Fruit fly (Drosophila melanogaster): ENCODE measurements around the gene Eig71Ea.

Gene Eig71Ea

DNA sequence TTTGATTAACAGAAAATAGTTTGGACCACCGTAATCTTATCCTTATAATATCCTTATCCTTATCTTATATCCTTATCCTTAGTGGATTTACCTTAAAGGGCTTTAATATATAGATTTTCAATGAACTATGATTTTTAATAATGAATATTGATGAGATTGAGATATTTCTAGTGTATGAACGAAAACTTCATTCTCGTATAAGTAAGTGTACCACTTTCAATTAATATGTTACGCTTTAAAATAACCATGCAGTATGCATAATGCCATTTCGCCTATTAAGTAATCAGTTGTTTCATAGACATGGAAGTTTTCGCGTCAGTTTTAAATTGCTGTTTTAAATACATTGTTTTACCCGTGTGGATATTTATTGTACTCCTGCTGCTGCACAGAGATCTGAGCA is 30.0 kb upstream of the Eig71Ea start, which contains the start of gene CG7304:
TSS of gene CG7304 (plus strand) at position 301 of the 400 bp plus-strand sequence.
- TF ChIP-seq Crg-1 (GFP tag; optimal IDR thresholded peaks at IDR 0.05): no peak
- no peak for TF ChIP-seq kay (GFP tag; ENCODE audit: borderline replicate concordance)
- no peak for TF ChIP-seq CG12768 (GFP tag; optimal IDR thresholded peaks at IDR 0.05)
- TF ChIP-seq CG7101 (tag; optimal IDR thresholded peaks at IDR 0.05): no peak
- TF ChIP-seq cnc (optimal IDR thresholded peaks at IDR 0.05): no peak
- TF ChIP-seq Clk (GFP tag; optimal IDR thresholded peaks at IDR 0.05): no peak
- TF ChIP-seq Mnt (GFP tag; optimal IDR thresholded peaks at IDR 0.05): no peak
- no peak for TF ChIP-seq cic (GFP tag; optimal IDR thresholded peaks at IDR 0.05)
- no peak for TF ChIP-seq CG33017 (tag; optimal IDR thresholded peaks at IDR 0.05)
- TF ChIP-seq CG14711 (tag; optimal IDR thresholded peaks at IDR 0.05): no peak
- no peak for TF ChIP-seq ovo (GFP tag; optimal IDR thresholded peaks at IDR 0.05)

dm6 chr3L:15678284-15678683 is 28.8 kb upstream of the Eig71Ea start:
- TF ChIP-seq CG7045 (GFP tag; optimal IDR thresholded peaks at IDR 0.05) (no peak), Crg-1 (GFP tag; optimal IDR thresholded peaks at IDR 0.05) (no peak), CG7101 (tag; optimal IDR thresholded peaks at IDR 0.05) (no peak), Mnt (GFP tag; optimal IDR thresholded peaks at IDR 0.05) (no peak), CG11617 (GFP tag; optimal IDR thresholded peaks at IDR 0.05) (no peak), tj (GFP tag; optimal IDR thresholded peaks at IDR 0.05) (no peak), CG12768 (GFP tag; optimal IDR thresholded peaks at IDR 0.05) (no peak), bab1 (GFP tag; optimal IDR thresholded peaks at IDR 0.05) (no peak), toe (GFP tag; optimal IDR thresholded peaks at IDR 0.05) (no peak), CG5204 (GFP tag; optimal IDR thresholded peaks at IDR 0.05) (no peak), CG33017 (tag; optimal IDR thresholded peaks at IDR 0.05) (no peak), kay (GFP tag; ENCODE audit: borderline replicate concordance) (no peak), Clk (GFP tag; optimal IDR thresholded peaks at IDR 0.05) (no peak), Hr96 (GFP tag; optimal IDR thresholded peaks at IDR 0.05) (no peak), CG1620 (GFP tag; optimal IDR thresholded peaks at IDR 0.05) (no peak), pad (GFP tag; optimal IDR thresholded peaks at IDR 0.05) (no peak)

- no peak for TF ChIP-seq CG7101 (tag; optimal IDR thresholded peaks at IDR 0.05)
- TF ChIP-seq CG33017 (tag; optimal IDR thresholded peaks at IDR 0.05): no peak
- TF ChIP-seq bab1 (GFP tag; optimal IDR thresholded peaks at IDR 0.05): no peak
- TF ChIP-seq CG14711 (tag; optimal IDR thresholded peaks at IDR 0.05): no peak
- no peak for TF ChIP-seq tj (GFP tag; optimal IDR thresholded peaks at IDR 0.05)
- TF ChIP-seq CG5204 (GFP tag; optimal IDR thresholded peaks at IDR 0.05): no peak
- no peak for TF ChIP-seq pad (GFP tag; optimal IDR thresholded peaks at IDR 0.05)
- TF ChIP-seq Hr96 (GFP tag; optimal IDR thresholded peaks at IDR 0.05): no peak
- no peak for TF ChIP-seq kay (GFP tag; ENCODE audit: borderline replicate concordance)
- no peak for TF ChIP-seq cnc (optimal IDR thresholded peaks at IDR 0.05)
- TF ChIP-seq Mnt (GFP tag; optimal IDR thresholded peaks at IDR 0.05): no peak
- TF ChIP-seq CG1620 (GFP tag; optimal IDR thresholded peaks at IDR 0.05): no peak
- no peak for TF ChIP-seq CG11617 (GFP tag; optimal IDR thresholded peaks at IDR 0.05)
Observed at dm6 chr3L:15677662-15678061, 28.2 kb upstream of the Eig71Ea start.

dm6 chr3L:15675111-15675510 is 25.6 kb upstream of the Eig71Ea start:
- TF ChIP-seq CG11617 (GFP tag; optimal IDR thresholded peaks at IDR 0.05) (no peak), CG14711 (tag; optimal IDR thresholded peaks at IDR 0.05) (no peak), Clk (GFP tag; optimal IDR thresholded peaks at IDR 0.05) (no peak)

DNA sequence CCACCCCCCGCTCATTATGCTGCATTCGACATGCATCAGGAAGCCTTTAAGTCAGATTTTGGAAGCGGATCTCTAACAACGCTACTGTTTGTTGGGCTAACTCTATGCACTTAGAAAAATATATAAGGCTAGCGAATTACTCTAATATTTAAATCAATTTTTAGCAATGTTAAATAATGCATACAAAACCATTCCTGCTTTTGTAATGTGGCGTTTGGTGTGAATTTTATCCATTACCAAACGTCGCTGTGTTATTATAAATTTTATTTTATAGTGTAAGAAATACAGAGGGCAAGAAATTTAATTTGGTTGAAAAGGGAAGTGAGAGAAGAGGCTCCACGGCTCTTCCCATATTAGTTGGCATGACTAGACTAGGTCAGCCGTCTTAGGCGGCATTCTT is 23.3 kb upstream of the Eig71Ea start:
- TF ChIP-seq CG12768 (GFP tag; optimal IDR thresholded peaks at IDR 0.05) (no peak), CG1620 (GFP tag; optimal IDR thresholded peaks at IDR 0.05) (no peak), ovo (GFP tag; optimal IDR thresholded peaks at IDR 0.05) (no peak), cic (GFP tag; optimal IDR thresholded peaks at IDR 0.05) (no peak), CG5204 (GFP tag; optimal IDR thresholded peaks at IDR 0.05) (no peak)

DNA sequence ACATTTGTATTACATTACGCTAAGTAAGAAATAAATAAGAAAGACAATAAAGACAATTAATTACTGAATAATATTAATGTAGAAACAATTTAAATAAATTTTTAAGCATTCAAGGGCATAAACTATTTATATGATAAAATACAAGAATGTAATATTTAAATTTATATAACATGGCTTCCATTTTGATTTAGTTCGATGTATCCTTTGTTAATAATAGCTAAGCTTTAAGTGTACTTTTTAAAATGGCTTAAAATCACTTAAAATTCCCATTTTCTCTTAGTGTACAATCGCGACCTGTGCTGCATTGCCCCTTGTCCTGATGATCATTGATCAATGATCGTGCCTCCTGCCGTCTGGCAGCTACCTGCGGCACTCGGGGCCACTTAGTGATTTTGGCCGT is 21.0 kb upstream of the Eig71Ea start:
- TF ChIP-seq CG5204 (GFP tag; optimal IDR thresholded peaks at IDR 0.05) (no peak), CG11617 (GFP tag; optimal IDR thresholded peaks at IDR 0.05) (no peak), tj (GFP tag; optimal IDR thresholded peaks at IDR 0.05) (no peak), CG14711 (tag; optimal IDR thresholded peaks at IDR 0.05) (no peak), Hr96 (GFP tag; optimal IDR thresholded peaks at IDR 0.05) (no peak), ovo (GFP tag; optimal IDR thresholded peaks at IDR 0.05) (no peak), Clk (GFP tag; optimal IDR thresholded peaks at IDR 0.05) (no peak), bab1 (GFP tag; optimal IDR thresholded peaks at IDR 0.05) (no peak), cnc (optimal IDR thresholded peaks at IDR 0.05) (no peak), toe (GFP tag; optimal IDR thresholded peaks at IDR 0.05) (no peak), CG7101 (tag; optimal IDR thresholded peaks at IDR 0.05) (no peak), kay (GFP tag; ENCODE audit: borderline replicate concordance) (no peak), CG33017 (tag; optimal IDR thresholded peaks at IDR 0.05) (no peak), Crg-1 (GFP tag; optimal IDR thresholded peaks at IDR 0.05) (no peak), cic (GFP tag; optimal IDR thresholded peaks at IDR 0.05) (no peak), CG7045 (GFP tag; optimal IDR thresholded peaks at IDR 0.05) (no peak), CG12768 (GFP tag; optimal IDR thresholded peaks at IDR 0.05) (no peak)

DNA sequence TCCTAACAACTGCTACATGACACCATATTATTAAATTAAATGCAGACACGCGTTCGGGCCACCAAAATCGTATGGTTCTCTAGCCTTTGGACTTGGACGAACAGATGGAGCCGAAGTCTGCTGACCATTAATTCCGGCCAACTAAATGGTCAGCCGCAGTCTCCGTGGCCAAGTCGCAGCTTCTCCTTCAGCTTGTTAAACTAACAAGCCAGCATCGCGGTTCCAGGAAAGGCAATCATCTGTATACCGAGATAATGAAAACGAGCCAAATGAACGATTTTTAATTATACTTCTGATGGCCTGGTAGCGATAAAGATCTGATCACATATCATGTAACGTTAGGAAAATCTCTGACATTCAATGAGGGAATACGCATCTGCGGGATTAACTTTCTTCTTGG is 20.5 kb upstream of the Eig71Ea start:
- no peak for TF ChIP-seq toe (GFP tag; optimal IDR thresholded peaks at IDR 0.05)
- no peak for TF ChIP-seq Mnt (GFP tag; optimal IDR thresholded peaks at IDR 0.05)
- TF ChIP-seq CG14711 (tag; optimal IDR thresholded peaks at IDR 0.05): no peak
- TF ChIP-seq Crg-1 (GFP tag; optimal IDR thresholded peaks at IDR 0.05): no peak
- no peak for TF ChIP-seq CG7045 (GFP tag; optimal IDR thresholded peaks at IDR 0.05)
- TF ChIP-seq CG12768 (GFP tag; optimal IDR thresholded peaks at IDR 0.05): no peak
- no peak for TF ChIP-seq cic (GFP tag; optimal IDR thresholded peaks at IDR 0.05)
- TF ChIP-seq bab1 (GFP tag; optimal IDR thresholded peaks at IDR 0.05): no peak
- no peak for TF ChIP-seq Clk (GFP tag; optimal IDR thresholded peaks at IDR 0.05)
- TF ChIP-seq kay (GFP tag; ENCODE audit: borderline replicate concordance): no peak
- no peak for TF ChIP-seq CG11617 (GFP tag; optimal IDR thresholded peaks at IDR 0.05)
- no peak for TF ChIP-seq pad (GFP tag; optimal IDR thresholded peaks at IDR 0.05)
- TF ChIP-seq ovo (GFP tag; optimal IDR thresholded peaks at IDR 0.05): no peak
- TF ChIP-seq CG7101 (tag; optimal IDR thresholded peaks at IDR 0.05): no peak
- no peak for TF ChIP-seq Hr96 (GFP tag; optimal IDR thresholded peaks at IDR 0.05)
- TF ChIP-seq CG5204 (GFP tag; optimal IDR thresholded peaks at IDR 0.05): no peak
- no peak for TF ChIP-seq cnc (optimal IDR thresholded peaks at IDR 0.05)
- no peak for TF ChIP-seq CG1620 (GFP tag; optimal IDR thresholded peaks at IDR 0.05)
- TF ChIP-seq CG33017 (tag; optimal IDR thresholded peaks at IDR 0.05): no peak
- TF ChIP-seq tj (GFP tag; optimal IDR thresholded peaks at IDR 0.05): no peak

Data from whole organism, adult.